Worm (Caenorhabditis elegans) whole organism, L4 larva: Measurements from ENCODE around the gene mxl-3.

Experiments
- F26F4.8 ChIP-seq: fragments of 200-800 bp; sonication (Bioruptor generic); conservative IDR thresholded peaks from 2 replicates; pipeline ENCODE4 v1.3.6; 2022; ENCODE audit warnings: missing genetic modification characterization, missing compliant biosample characterization
- F44E2.7 ChIP-seq: fragments of 200-800 bp; sonication (Bioruptor generic); IDR thresholded peaks from 2 replicates; pipeline ENCODE4 v2.1.2; 2022; ENCODE audit warnings: missing genetic modification characterization, missing compliant biosample characterization
- R02D3.7 ChIP-seq: fragments of 150-350 bp; sonication (generic microtip); optimal IDR thresholded peaks from 3 replicates; lab custom pipeline; 2014; ENCODE audit warnings: missing biosample characterization, missing genetic modification characterization
- T20F7.1 ChIP-seq: fragments of 200-800 bp; sonication (Bioruptor generic); optimal IDR thresholded peaks from 2 replicates; lab custom pipeline; 2018; ENCODE audit warnings: mild to moderate bottlenecking, missing genetic modification characterization, missing compliant biosample characterization
- Y75B8A.6 ChIP-seq: fragments of 200-800 bp; sonication (Bioruptor generic); IDR thresholded peaks from 2 replicates; pipeline ENCODE4 v1.3.6; 2022; ENCODE audit warnings: missing genetic modification reagents, missing genetic modification characterization, missing compliant biosample characterization
- ZK337.2 ChIP-seq: fragments of 200-800 bp; sonication (Bioruptor generic); IDR thresholded peaks from 2 replicates; pipeline ENCODE4 v1.3.6; 2022; ENCODE audit warnings: missing genetic modification reagents, missing genetic modification characterization, missing compliant biosample characterization
- ZK546.5 ChIP-seq, 2 experiments: sonication (generic microtip); optimal IDR thresholded peaks; 2 replicates each; lab custom pipeline; 2017; ENCODE audit warnings: missing biosample characterization in 2 of 2, missing genetic modification characterization in 2 of 2
- ama-1 ChIP-seq: fragments of 150-350 bp; optimal IDR thresholded peaks from 2 replicates; lab custom pipeline; 2014; ENCODE audit warnings: inconsistent platforms, mixed read lengths
- arid-1 ChIP-seq: fragments of 200-800 bp; sonication (Bioruptor generic); conservative IDR thresholded peaks from 2 replicates; pipeline ENCODE4 v1.3.6; 2022; ENCODE audit warnings: missing genetic modification reagents, missing genetic modification characterization, missing compliant biosample characterization
- ceh-28 ChIP-seq: fragments of 150-350 bp; optimal IDR thresholded peaks from 2 replicates; lab custom pipeline; 2014; ENCODE audit warnings: missing biosample characterization, missing genetic modification reagents, missing genetic modification characterization
- ceh-44 ChIP-seq: fragments of 200-800 bp; sonication (Bioruptor generic); IDR thresholded peaks from 2 replicates; pipeline ENCODE4 v1.3.6; 2022; ENCODE audit warnings: missing genetic modification reagents, missing genetic modification characterization, missing compliant biosample characterization
- ceh-62 ChIP-seq: sonication (generic microtip); optimal IDR thresholded peaks from 2 replicates; lab custom pipeline; 2017; ENCODE audit warnings: missing biosample characterization, missing genetic modification characterization
- ces-1 ChIP-seq: fragments of 150-350 bp; sonication (generic microtip); optimal IDR thresholded peaks from 4 replicates; lab custom pipeline; 2014; ENCODE audit warnings: missing biosample characterization, missing genetic modification reagents, missing genetic modification characterization
- cey-2 ChIP-seq: sonication (generic microtip); optimal IDR thresholded peaks from 3 replicates; lab custom pipeline; 2017; ENCODE audit warnings: missing genetic modification characterization, mild to moderate bottlenecking, missing compliant biosample characterization, antibody characterized with exemption, borderline replicate concordance; ENCODE audit not compliant: insufficient read depth
- daf-19 ChIP-seq: fragments of 200-800 bp; sonication (Bioruptor generic); conservative IDR thresholded peaks from 2 replicates; pipeline ENCODE4 v1.3.6; 2022; ENCODE audit warnings: missing genetic modification characterization, missing compliant biosample characterization
- dmd-6 ChIP-seq: fragments of 200-800 bp; sonication (Bioruptor generic); IDR thresholded peaks from 2 replicates; pipeline ENCODE4 v1.3.6; 2022; ENCODE audit warnings: missing genetic modification reagents, missing genetic modification characterization, missing compliant biosample characterization
- dmd-8 ChIP-seq: fragments of 200-800 bp; sonication (Bioruptor generic); IDR thresholded peaks from 2 replicates; pipeline ENCODE4 v1.3.6; 2022; ENCODE audit warnings: missing genetic modification characterization, missing compliant biosample characterization
- dpl-1 ChIP-seq: fragments of 150-350 bp; optimal IDR thresholded peaks from 2 replicates; lab custom pipeline; 2014; ENCODE audit warnings: missing biosample characterization, missing genetic modification reagents, missing genetic modification characterization
- duxl-1 ChIP-seq: sonication (generic microtip); optimal IDR thresholded peaks from 2 replicates; lab custom pipeline; 2016; ENCODE audit warnings: mild to moderate bottlenecking, missing genetic modification characterization, moderate library complexity, missing compliant biosample characterization; ENCODE audit not compliant: poor library complexity
- dve-1 ChIP-seq: sonication (generic microtip); optimal IDR thresholded peaks from 2 replicates; lab custom pipeline; 2017; ENCODE audit warnings: antibody characterized with exemption, mild to moderate bottlenecking, missing genetic modification characterization, missing compliant biosample characterization; ENCODE audit not compliant: insufficient read depth
- egl-43 ChIP-seq: fragments of 200-800 bp; sonication (Bioruptor generic); IDR thresholded peaks from 2 replicates; pipeline ENCODE4 v1.3.6; 2022; ENCODE audit warnings: missing genetic modification reagents, missing genetic modification characterization, missing compliant biosample characterization
- fkh-10 ChIP-seq: fragments of 150-350 bp; optimal IDR thresholded peaks from 2 replicates; lab custom pipeline; 2014; ENCODE audit warnings: missing biosample characterization, missing genetic modification reagents, missing genetic modification characterization
- fos-1 ChIP-seq: fragments of 150-350 bp; optimal IDR thresholded peaks from 2 replicates; lab custom pipeline; 2014; ENCODE audit warnings: missing biosample characterization, missing genetic modification characterization
- gei-8 ChIP-seq: fragments of 200-800 bp; sonication (Bioruptor generic); optimal IDR thresholded peaks from 2 replicates; lab custom pipeline; 2018; ENCODE audit warnings: mild to moderate bottlenecking, missing genetic modification characterization, missing compliant biosample characterization
- hlh-11 ChIP-seq: fragments of 200-800 bp; sonication (Bioruptor generic); optimal IDR thresholded peaks from 2 replicates; lab custom pipeline; 2018; ENCODE audit warnings: mild to moderate bottlenecking, missing genetic modification characterization, missing compliant biosample characterization
- hlh-30 ChIP-seq: sonication (generic microtip); optimal IDR thresholded peaks from 2 replicates; lab custom pipeline; 2017; ENCODE audit warnings: antibody characterized with exemption, mild to moderate bottlenecking, missing genetic modification characterization, missing compliant biosample characterization; ENCODE audit not compliant: insufficient read depth
- hmg-1.1 ChIP-seq: fragments of 200-800 bp; sonication (Bioruptor generic); IDR thresholded peaks from 2 replicates; pipeline ENCODE4 v1.3.6; 2022; ENCODE audit warnings: missing genetic modification reagents, missing genetic modification characterization, missing compliant biosample characterization
- lin-13 ChIP-seq: fragments of 150-350 bp; optimal IDR thresholded peaks from 2 replicates; lab custom pipeline; 2014; ENCODE audit warnings: missing biosample characterization, missing genetic modification reagents, missing genetic modification characterization
- lsy-2 ChIP-seq, 2 experiments: fragments of 150-350 bp in 1 of 2; sonication (generic microtip) in 1 of 2; optimal IDR thresholded peaks; 2 replicates each; lab custom pipeline; 2014 to 2017; ENCODE audit warnings: missing biosample characterization in 2 of 2, missing genetic modification characterization in 2 of 2
- madf-5 ChIP-seq, 2 experiments: fragments of 200-800 bp; sonication (Bioruptor generic); IDR thresholded peaks; 2 replicates each; pipeline ENCODE4 v1.3.6; 2022; ENCODE audit warnings: missing compliant biosample characterization in 2 of 2, missing genetic modification characterization in 2 of 2
- mdt-29 ChIP-seq: fragments of 200-800 bp; sonication (Bioruptor generic); IDR thresholded peaks from 2 replicates; pipeline ENCODE4 v1.3.6; 2022; ENCODE audit warnings: missing genetic modification reagents, missing genetic modification characterization, missing compliant biosample characterization
- mep-1 ChIP-seq: fragments of 150-350 bp; sonication (generic microtip); optimal IDR thresholded peaks from 3 replicates; lab custom pipeline; 2014; ENCODE audit warnings: missing biosample characterization, missing genetic modification characterization
- mes-2 ChIP-seq: sonication (generic microtip); optimal IDR thresholded peaks from 2 replicates; lab custom pipeline; 2016; ENCODE audit warnings: missing genotype, mild to moderate bottlenecking, missing genetic modification characterization, missing compliant biosample characterization; ENCODE audit not compliant: poor library complexity, severe bottlenecking
- mxl-3 ChIP-seq: fragments of 200-800 bp; sonication (Bioruptor generic); optimal IDR thresholded peaks from 2 replicates; lab custom pipeline; 2018; ENCODE audit warnings: mild to moderate bottlenecking, missing genetic modification characterization, missing compliant biosample characterization
- nhr-10 ChIP-seq: fragments of 150-350 bp; optimal IDR thresholded peaks from 2 replicates; lab custom pipeline; 2014; ENCODE audit warnings: missing biosample characterization, missing genetic modification characterization
- nhr-111 ChIP-seq: fragments of 200-800 bp; sonication (Bioruptor generic); optimal IDR thresholded peaks from 2 replicates; lab custom pipeline; 2018; ENCODE audit warnings: mild to moderate bottlenecking, missing genetic modification characterization, missing compliant biosample characterization
- nhr-25 ChIP-seq: sonication (generic microtip); optimal IDR thresholded peaks from 2 replicates; lab custom pipeline; 2017; ENCODE audit warnings: missing genetic modification characterization, mild to moderate bottlenecking, missing compliant biosample characterization, antibody characterized with exemption, moderate library complexity, borderline replicate concordance; ENCODE audit not compliant: insufficient read depth
- nhr-41 ChIP-seq: fragments of 200-800 bp; sonication (Bioruptor generic); IDR thresholded peaks from 2 replicates; pipeline ENCODE4 v1.3.6; 2022; ENCODE audit warnings: missing genetic modification reagents, missing genetic modification characterization, missing compliant biosample characterization
- nhr-42 ChIP-seq: fragments of 200-800 bp; sonication (Bioruptor generic); IDR thresholded peaks from 2 replicates; pipeline ENCODE4 v1.3.6; 2022; ENCODE audit warnings: missing genetic modification characterization, missing compliant biosample characterization
- php-3 ChIP-seq: fragments of 200-800 bp; sonication (Bioruptor generic); IDR thresholded peaks from 2 replicates; pipeline ENCODE4 v1.3.6; 2022; ENCODE audit warnings: missing genetic modification reagents, missing genetic modification characterization, missing compliant biosample characterization
- saeg-2 ChIP-seq: fragments of 200-800 bp; sonication (Bioruptor generic); IDR thresholded peaks from 2 replicates; pipeline ENCODE4 v1.3.6; 2022; ENCODE audit warnings: missing genetic modification reagents, missing genetic modification characterization, missing compliant biosample characterization
- set-16 ChIP-seq: fragments of 200-800 bp; sonication (Bioruptor generic); IDR thresholded peaks from 2 replicates; pipeline ENCODE4 v1.3.6; 2022; ENCODE audit warnings: missing genetic modification reagents, missing genetic modification characterization, missing compliant biosample characterization
- skn-1 ChIP-seq: fragments of 150-350 bp; optimal IDR thresholded peaks from 2 replicates; lab custom pipeline; 2014; ENCODE audit warnings: missing biosample characterization, missing genetic modification characterization
- snpc-4 ChIP-seq: fragments of 150-350 bp; optimal IDR thresholded peaks from 2 replicates; lab custom pipeline; 2014; ENCODE audit warnings: missing biosample characterization, missing genetic modification characterization
- unc-39 ChIP-seq: sonication (generic microtip); optimal IDR thresholded peaks from 2 replicates; lab custom pipeline; 2017; ENCODE audit warnings: missing biosample characterization, missing genetic modification characterization
- vab-7 ChIP-seq: fragments of 200-800 bp; sonication (Bioruptor generic); IDR thresholded peaks from 2 replicates; pipeline ENCODE4 v1.3.6; 2022; ENCODE audit warnings: missing genetic modification reagents, missing genetic modification characterization, missing compliant biosample characterization
- zfp-2 ChIP-seq: sonication (generic microtip); optimal IDR thresholded peaks from 2 replicates; lab custom pipeline; 2016; ENCODE audit warnings: mild to moderate bottlenecking, missing genetic modification characterization, missing compliant biosample characterization
- zfp-3 ChIP-seq: fragments of 200-800 bp; sonication (Bioruptor generic); conservative IDR thresholded peaks from 2 replicates; pipeline ENCODE4 v1.3.6; 2022; ENCODE audit warnings: missing genetic modification reagents, missing genetic modification characterization, missing compliant biosample characterization
- zip-2 ChIP-seq: fragments of 150-350 bp; optimal IDR thresholded peaks from 2 replicates; lab custom pipeline; 2014; ENCODE audit warnings: missing biosample characterization, missing genetic modification characterization
- ztf-7 ChIP-seq: fragments of 150-350 bp; optimal IDR thresholded peaks from 2 replicates; lab custom pipeline; 2014; ENCODE audit warnings: missing biosample characterization, missing genetic modification characterization

Gene mxl-3

ce11 chrX:13358573-13358972 is 8.0 kb upstream of the mxl-3 start (continued):
- TF ChIP-seq daf-19 (GFP tag; lab: Robert Waterston, UW), result no peak
- no peak for TF ChIP-seq nhr-111 (GFP tag; lab: Kevin White, UChicago)
- peak; percentile 99 for TF ChIP-seq dmd-6 (GFP tag; lab: Robert Waterston, UW)
- no peak for TF ChIP-seq vab-7 (GFP tag; lab: Robert Waterston, UW)
- 0 out of 2 replicates have a peak, but pooled peaks have one; percentile 36 for TF ChIP-seq egl-43 (GFP tag; lab: Robert Waterston, UW)
- peak; percentile 23 for TF ChIP-seq mes-2
- no peak for TF ChIP-seq ZK546.5 (tag; optimal IDR thresholded peaks at IDR 0.05; lab: Kevin White, UChicago)
- no peak for TF ChIP-seq snpc-4 (tag; lab: Kevin White, UChicago)
- TF ChIP-seq mxl-3 (GFP tag; lab: Kevin White, UChicago), result peak; percentile 100
- no peak for TF ChIP-seq unc-39 (tag; lab: Kevin White, UChicago)
- TF ChIP-seq dve-1 (tag; lab: Kevin White, UChicago), result peak; percentile 89
- TF ChIP-seq gei-8 (GFP tag; lab: Kevin White, UChicago), result peak; percentile 89
- TF ChIP-seq madf-5 (GFP tag; IDR thresholded peaks at IDR 0.05; lab: Robert Waterston, UW), result no peak
- peak; percentile 12 to 73 for TF ChIP-seq lsy-2 (tag; optimal IDR thresholded peaks at IDR 0.05; lab: Kevin White, UChicago)
- TF ChIP-seq hlh-30 (tag; lab: Kevin White, UChicago), result peak; percentile 98
- no peak for TF ChIP-seq ZK337.2
- no peak for TF ChIP-seq mdt-29
- peak; percentile 95 for TF ChIP-seq hlh-11
- TF ChIP-seq hmg-1.1, result peak; percentile 49
- TF ChIP-seq dmd-8 (GFP tag; lab: Robert Waterston, UW), result no peak
- TF ChIP-seq mep-1 (tag; lab: Kevin White, UChicago), result peak; percentile 75
- TF ChIP-seq ces-1, result no peak
- TF ChIP-seq arid-1, result no peak
- no peak for TF ChIP-seq ceh-44
- no peak for TF ChIP-seq ama-1 (lab: Kevin White, UChicago)
- TF ChIP-seq nhr-10 (tag; lab: Kevin White, UChicago), result peak; percentile 94
- TF ChIP-seq nhr-41 (GFP tag; lab: Robert Waterston, UW), result no peak
- peak; percentile 14 for TF ChIP-seq cey-2
- peak; percentile 49 for TF ChIP-seq ztf-7 (tag; lab: Kevin White, UChicago)
- peak; percentile 31 for TF ChIP-seq fos-1
- peak; percentile 68; the same call in 1 of the 2 replicates for TF ChIP-seq nhr-42 (GFP tag; lab: Robert Waterston, UW)
- TF ChIP-seq fkh-10 (GFP tag; lab: Kevin White, UChicago), result peak; percentile 65
- no peak for TF ChIP-seq skn-1 (tag; lab: Kevin White, UChicago)
- TF ChIP-seq set-16 (GFP tag; lab: Robert Waterston, UW), result peak; percentile 21; the same call in 1 of the 2 replicates
- no peak for TF ChIP-seq zfp-2
- TF ChIP-seq dpl-1 (GFP tag; lab: Kevin White, UChicago), result peak; percentile 13
- TF ChIP-seq ceh-28 (tag; lab: Kevin White, UChicago), result no peak
- TF ChIP-seq saeg-2 (GFP tag; lab: Robert Waterston, UW), result 0 out of 2 replicates have a peak, but pooled peaks have one; percentile 20
- TF ChIP-seq F26F4.8, result no peak
- no peak for TF ChIP-seq T20F7.1 (GFP tag; lab: Kevin White, UChicago)
- TF ChIP-seq lin-13 (GFP tag; lab: Kevin White, UChicago), result no peak
- TF ChIP-seq R02D3.7 (tag; lab: Kevin White, UChicago), result no peak
- TF ChIP-seq duxl-1 (tag; lab: Kevin White, UChicago), result peak; percentile 78
- TF ChIP-seq php-3 (GFP tag; lab: Robert Waterston, UW), result peak; percentile 45; the same call in 1 of the 2 replicates
- TF ChIP-seq nhr-25, result peak; percentile 80
- no peak for TF ChIP-seq zfp-3 (GFP tag; lab: Robert Waterston, UW)
- no peak for TF ChIP-seq Y75B8A.6 (GFP tag; lab: Robert Waterston, UW)
- TF ChIP-seq F44E2.7 (GFP tag; lab: Robert Waterston, UW), result no peak
- TF ChIP-seq ceh-62, result no peak
- TF ChIP-seq zip-2 (tag; lab: Kevin White, UChicago), result peak; percentile 19
